Fruit fly (Drosophila melanogaster) whole organism, embryonic: ENCODE results near the gene osp.

Source experiments
- Abd-B ChIP-seq: fragments of 200-800 bp; sonication (Bioruptor generic); optimal IDR thresholded peaks from 2 replicates; lab custom pipeline; 2018; ENCODE audit warnings: missing biosample characterization, mild to moderate bottlenecking, missing genetic modification characterization, moderate library complexity
- B-H2 ChIP-seq: fragments of 200-800 bp; sonication (Bioruptor generic); optimal IDR thresholded peaks from 2 replicates; lab custom pipeline; 2018; ENCODE audit warnings: missing biosample characterization, mild to moderate bottlenecking, missing genetic modification characterization
- CG10267 ChIP-seq: fragments of 200-800 bp; sonication (Bioruptor generic); optimal IDR thresholded peaks from 2 replicates; lab custom pipeline; 2018; ENCODE audit warnings: missing biosample characterization, mild to moderate bottlenecking, missing genetic modification characterization, moderate library complexity
- CG10321 ChIP-seq: fragments of 200-800 bp; sonication (Bioruptor generic); IDR thresholded peaks from 2 replicates; pipeline ENCODE4 v1.3.6; 2022; ENCODE audit warnings: missing biosample characterization, missing genetic modification characterization
- CG11085 ChIP-seq: fragments of 200-800 bp; sonication (Bioruptor generic); IDR thresholded peaks from 2 replicates; pipeline ENCODE4 v1.3.6; 2022; ENCODE audit warnings: missing biosample characterization, missing genetic modification characterization
- CG11398 ChIP-seq: fragments of 200-800 bp; sonication (Bioruptor generic); optimal IDR thresholded peaks from 2 replicates; lab custom pipeline; 2016; ENCODE audit warnings: missing biosample characterization, missing genetic modification characterization
- CG11456 ChIP-seq: fragments of 200-800 bp; sonication (Bioruptor generic); IDR thresholded peaks from 3 replicates; pipeline ENCODE4 v1.3.6; 2022; ENCODE audit warnings: missing biosample characterization, missing genetic modification characterization
- CG12104 ChIP-seq: fragments of 200-800 bp; sonication (Bioruptor generic); optimal IDR thresholded peaks from 3 replicates; lab custom pipeline; 2016; ENCODE audit warnings: missing biosample characterization, missing genetic modification characterization
- CG12769 ChIP-seq: fragments of 200-800 bp; sonication (Bioruptor generic); optimal IDR thresholded peaks from 2 replicates; lab custom pipeline; 2019; ENCODE audit warnings: missing biosample characterization, mild to moderate bottlenecking, missing genetic modification characterization, moderate library complexity
- CG14441 ChIP-seq: fragments of 200-800 bp; sonication (Bioruptor generic); IDR thresholded peaks from 2 replicates; pipeline ENCODE4 v1.3.6; 2022; ENCODE audit warnings: missing biosample characterization, missing genetic modification characterization
- CG14710 ChIP-seq: fragments of 200-800 bp; sonication (Bioruptor generic); optimal IDR thresholded peaks from 3 replicates; lab custom pipeline; 2019; ENCODE audit warnings: missing biosample characterization, mild to moderate bottlenecking, missing genetic modification characterization, moderate library complexity
- CG14965 ChIP-seq: fragments of 200-800 bp; sonication (Bioruptor generic); optimal IDR thresholded peaks from 2 replicates; lab custom pipeline; 2016; ENCODE audit warnings: missing biosample characterization, missing genetic modification characterization, borderline replicate concordance
- CG1529 ChIP-seq: fragments of 200-800 bp; sonication (Bioruptor generic); optimal IDR thresholded peaks from 3 replicates; lab custom pipeline; 2018; ENCODE audit warnings: missing biosample characterization, missing genetic modification characterization
- CG16815 ChIP-seq: fragments of 200-800 bp; sonication (Bioruptor generic); optimal IDR thresholded peaks from 3 replicates; lab custom pipeline; 2017; ENCODE audit warnings: missing biosample characterization, mild to moderate bottlenecking, missing genetic modification characterization
- CG17359 ChIP-seq: fragments of 200-800 bp; sonication (Bioruptor generic); optimal IDR thresholded peaks from 3 replicates; lab custom pipeline; 2018; ENCODE audit warnings: missing biosample characterization, mild to moderate bottlenecking, missing genetic modification characterization, moderate library complexity
- CG1792 ChIP-seq: fragments of 200-800 bp; sonication (Bioruptor generic); optimal IDR thresholded peaks from 2 replicates; lab custom pipeline; 2016; ENCODE audit warnings: missing biosample characterization, missing genetic modification characterization
- CG2116 ChIP-seq: fragments of 200-800 bp; sonication (Bioruptor generic); optimal IDR thresholded peaks from 3 replicates; lab custom pipeline; 2018; ENCODE audit warnings: missing biosample characterization, mild to moderate bottlenecking, missing genetic modification characterization
- CG2202 ChIP-seq: fragments of 200-800 bp; sonication (Bioruptor generic); optimal IDR thresholded peaks from 2 replicates; lab custom pipeline; 2018; ENCODE audit warnings: missing biosample characterization, mild to moderate bottlenecking, missing genetic modification characterization
- CG30020 ChIP-seq: fragments of 200-800 bp; optimal IDR thresholded peaks from 2 replicates; lab custom pipeline; 2019; ENCODE audit warnings: missing biosample characterization, mild to moderate bottlenecking, missing genetic modification characterization, moderate library complexity
- CG34224 ChIP-seq: fragments of 200-800 bp; sonication (Bioruptor generic); IDR thresholded peaks from 3 replicates; pipeline ENCODE4 v1.3.6; 2022; ENCODE audit warnings: missing biosample characterization, missing genetic modification characterization; ENCODE audit not compliant: partially characterized antibody
- CG34376 ChIP-seq: fragments of 200-800 bp; sonication (Bioruptor generic); optimal IDR thresholded peaks from 2 replicates; lab custom pipeline; 2018; ENCODE audit warnings: missing biosample characterization, mild to moderate bottlenecking, missing genetic modification characterization
- CG4820 ChIP-seq: fragments of 200-800 bp; sonication (Bioruptor generic); optimal IDR thresholded peaks from 3 replicates; lab custom pipeline; 2016; ENCODE audit warnings: missing biosample characterization, missing genetic modification characterization
- CG5953 ChIP-seq: fragments of 200-800 bp; sonication (Bioruptor generic); IDR thresholded peaks from 2 replicates; pipeline ENCODE4 v1.3.6; 2022; ENCODE audit warnings: missing biosample characterization, missing genetic modification characterization
- CG9727 ChIP-seq: fragments of 200-800 bp; sonication (Bioruptor generic); optimal IDR thresholded peaks from 3 replicates; lab custom pipeline; 2017; ENCODE audit warnings: missing biosample characterization, mild to moderate bottlenecking, missing genetic modification characterization
- CoRest ChIP-seq: fragments of 200-800 bp; sonication (Bioruptor generic); optimal IDR thresholded peaks from 3 replicates; lab custom pipeline; 2018; ENCODE audit warnings: missing biosample characterization, mild to moderate bottlenecking, missing genetic modification characterization, moderate library complexity
- Dbx ChIP-seq: fragments of 200-800 bp; sonication (Bioruptor generic); IDR thresholded peaks from 3 replicates; pipeline ENCODE4 v1.3.6; 2022; ENCODE audit warnings: missing biosample characterization, missing genetic modification characterization
- Ets97D ChIP-seq: fragments of 200-800 bp; sonication (Bioruptor generic); optimal IDR thresholded peaks from 3 replicates; lab custom pipeline; 2016; ENCODE audit warnings: missing biosample characterization, missing genetic modification characterization
- HLH54F ChIP-seq: fragments of 200-800 bp; sonication (Bioruptor generic); optimal IDR thresholded peaks from 3 replicates; lab custom pipeline; 2016; ENCODE audit warnings: missing biosample characterization, missing genetic modification characterization
- Hand ChIP-seq: fragments of 200-800 bp; sonication (Bioruptor generic); optimal IDR thresholded peaks from 2 replicates; lab custom pipeline; 2017; ENCODE audit warnings: mild to moderate bottlenecking, missing biosample characterization, missing genetic modification reagents, missing genetic modification characterization
- Hr39 ChIP-seq: fragments of >200 bp; optimal IDR thresholded peaks from 2 replicates; lab custom pipeline; 2017
- Hr78 ChIP-seq, 2 experiments: fragments of 200-800 bp in 1 of 2; fragments of >200 bp in 1 of 2; sonication (Bioruptor generic) in 1 of 2; optimal IDR thresholded peaks; 2 replicates each; lab custom pipeline; 2017 to 2019; ENCODE audit warnings: missing biosample characterization in 2 of 2, missing genetic modification characterization in 2 of 2, mild to moderate bottlenecking in 1 of 2, moderate library complexity in 1 of 2
- MESR4 ChIP-seq: fragments of 200-800 bp; sonication (Bioruptor generic); optimal IDR thresholded peaks from 2 replicates; lab custom pipeline; 2018; ENCODE audit warnings: missing biosample characterization, mild to moderate bottlenecking, missing genetic modification characterization, moderate library complexity
- Myb ChIP-seq: fragments of 200-800 bp; sonication (Bioruptor generic); optimal IDR thresholded peaks from 2 replicates; lab custom pipeline; 2016; ENCODE audit warnings: missing biosample characterization, missing genetic modification characterization
- NC2α ChIP-seq: fragments of 200-800 bp; sonication (Bioruptor generic); optimal IDR thresholded peaks from 2 replicates; lab custom pipeline; 2016; ENCODE audit warnings: missing biosample characterization, missing genetic modification characterization
- bab2 ChIP-seq: fragments of 200-800 bp; sonication (Bioruptor generic); optimal IDR thresholded peaks from 2 replicates; lab custom pipeline; 2016; ENCODE audit warnings: missing biosample characterization, missing genetic modification characterization
- dimm ChIP-seq: fragments of 200-800 bp; sonication (Bioruptor generic); IDR thresholded peaks from 2 replicates; pipeline ENCODE4 v1.3.6; 2022; ENCODE audit warnings: missing biosample characterization, missing genetic modification characterization
- en ChIP-seq: fragments of 200-800 bp; sonication (Bioruptor generic); optimal IDR thresholded peaks from 2 replicates; lab custom pipeline; 2016; ENCODE audit warnings: missing biosample characterization, missing genetic modification characterization
- grau ChIP-seq: fragments of 200-800 bp; optimal IDR thresholded peaks from 3 replicates; lab custom pipeline; 2019; ENCODE audit warnings: missing biosample characterization, mild to moderate bottlenecking, missing genetic modification characterization, moderate library complexity
- grn ChIP-seq: fragments of 200-800 bp; sonication (Bioruptor generic); optimal IDR thresholded peaks from 3 replicates; lab custom pipeline; 2017; ENCODE audit warnings: missing biosample characterization, missing genetic modification characterization
- gsb-n ChIP-seq: fragments of 200-800 bp; sonication (Bioruptor generic); optimal IDR thresholded peaks from 3 replicates; lab custom pipeline; 2018; ENCODE audit warnings: missing biosample characterization, mild to moderate bottlenecking, missing genetic modification characterization
- knrl ChIP-seq: fragments of 200-800 bp; sonication (Bioruptor generic); IDR thresholded peaks from 3 replicates; pipeline ENCODE4 v1.3.6; 2022; ENCODE audit warnings: missing biosample characterization, missing genetic modification characterization; ENCODE audit not compliant: partially characterized antibody
- lab ChIP-seq: fragments of 200-800 bp; sonication (Bioruptor generic); optimal IDR thresholded peaks from 3 replicates; lab custom pipeline; 2017; ENCODE audit warnings: missing biosample characterization, missing genetic modification characterization, mild to moderate bottlenecking, moderate library complexity, missing genetic modification reagents
- pb ChIP-seq: fragments of 200-800 bp; sonication (Bioruptor generic); optimal IDR thresholded peaks from 3 replicates; lab custom pipeline; 2016; ENCODE audit warnings: missing biosample characterization, missing genetic modification characterization
- pho ChIP-seq: fragments of 200-800 bp; sonication (Bioruptor generic); optimal IDR thresholded peaks from 2 replicates; lab custom pipeline; 2016; ENCODE audit warnings: missing biosample characterization, missing genetic modification characterization
- pnt ChIP-seq: fragments of 200-800 bp; sonication (Bioruptor generic); optimal IDR thresholded peaks from 3 replicates; lab custom pipeline; 2016; ENCODE audit warnings: missing biosample characterization, missing genetic modification characterization
- sens ChIP-seq: fragments of 200-800 bp; sonication (Bioruptor generic); peaks from one replicate; lab custom pipeline; 2016; ENCODE audit warnings: missing biosample characterization, missing genetic modification characterization
- sima ChIP-seq: fragments of 200-800 bp; sonication (Bioruptor generic); optimal IDR thresholded peaks from 2 replicates; lab custom pipeline; 2016; ENCODE audit warnings: missing biosample characterization, missing genetic modification characterization
- sug ChIP-seq: fragments of 200-800 bp; optimal IDR thresholded peaks from 2 replicates; lab custom pipeline; 2019; ENCODE audit warnings: missing biosample characterization, mild to moderate bottlenecking, missing genetic modification characterization, moderate library complexity
- tna ChIP-seq: fragments of 200-800 bp; sonication (Bioruptor generic); IDR thresholded peaks from 2 replicates; pipeline ENCODE4 v1.3.6; 2022; ENCODE audit warnings: missing biosample characterization, missing genetic modification characterization; ENCODE audit not compliant: partially characterized antibody
- tup ChIP-seq: fragments of 200-800 bp; sonication (Bioruptor generic); optimal IDR thresholded peaks from 2 replicates; lab custom pipeline; 2016; ENCODE audit warnings: missing biosample characterization, mild to moderate bottlenecking, missing genetic modification characterization, moderate library complexity
- vfl ChIP-seq: fragments of 200-800 bp; sonication (Bioruptor generic); optimal IDR thresholded peaks from 2 replicates; lab custom pipeline; 2016; ENCODE audit warnings: missing biosample characterization, missing genetic modification characterization
- zen2 ChIP-seq: fragments of 200-800 bp; sonication (Bioruptor generic); IDR thresholded peaks from 3 replicates; pipeline ENCODE4 v1.3.6; 2022; ENCODE audit warnings: missing biosample characterization, missing genetic modification characterization; ENCODE audit not compliant: partially characterized antibody

Gene osp

DNA sequence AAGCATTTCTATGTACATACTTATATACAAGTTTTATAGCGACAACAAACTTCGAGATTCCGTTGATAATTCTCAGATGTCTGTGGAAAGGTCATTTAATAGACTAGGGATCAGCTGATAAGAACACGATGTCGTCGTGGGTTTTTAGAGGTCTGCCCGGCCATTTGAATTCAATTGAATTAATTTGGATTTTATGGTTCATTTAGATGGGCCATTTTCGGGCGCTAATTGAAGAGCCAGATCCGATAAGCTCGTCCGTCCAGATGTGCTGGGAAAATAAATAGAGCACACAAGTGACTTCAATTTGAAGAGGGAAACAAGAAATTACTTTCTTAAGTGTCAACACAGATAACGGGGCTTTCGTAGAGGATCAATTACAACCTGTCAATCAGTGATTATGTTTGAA is 15.5 kb downstream of the osp start (continued):
- no peak for TF ChIP-seq MESR4
- TF ChIP-seq CG1792, result no peak
- TF ChIP-seq dimm (GFP tag; lab: Robert Waterston, UW), result no peak
- TF ChIP-seq tup (GFP tag; lab: Kevin White, UChicago), result no peak
- no peak for TF ChIP-seq en
- TF ChIP-seq HLH54F (GFP tag; lab: Kevin White, UChicago), result no peak
- TF ChIP-seq CG9727, result no peak
- TF ChIP-seq CG14965 (GFP tag; lab: Kevin White, UChicago), result no peak
- no peak for TF ChIP-seq CG11398 (GFP tag; lab: Kevin White, UChicago)
- no peak for TF ChIP-seq CG14710
- TF ChIP-seq CG10321 (GFP tag; lab: Robert Waterston, UW), result no peak
- TF ChIP-seq grau (tag; lab: Kevin White, UChicago), result no peak
- no peak for TF ChIP-seq NC2α
- TF ChIP-seq gsb-n (tag; lab: Kevin White, UChicago), result peak; percentile 24
- no peak for TF ChIP-seq CG5953 (GFP tag; lab: Robert Waterston, UW)
- TF ChIP-seq CG34376 (GFP tag; lab: Kevin White, UChicago), result peak; percentile 40
- no peak for TF ChIP-seq CG17359
- peak; percentile 25 for TF ChIP-seq CG12769 (tag; lab: Kevin White, UChicago)
- TF ChIP-seq grn, result peak; percentile 96
- TF ChIP-seq Ets97D, result no peak
- no peak for TF ChIP-seq CG1529 (GFP tag; lab: Kevin White, UChicago)
- TF ChIP-seq CG16815 (GFP tag; lab: Kevin White, UChicago), result no peak
- TF ChIP-seq CoRest, result no peak
- TF ChIP-seq CG2202 (tag; lab: Kevin White, UChicago), result peak; percentile 44
- TF ChIP-seq CG34224 (GFP tag; lab: Robert Waterston, UW), result no peak
- no peak for TF ChIP-seq Dbx (GFP tag; lab: Robert Waterston, UW)
- no peak for TF ChIP-seq tna (GFP tag; lab: Robert Waterston, UW)
- TF ChIP-seq CG4820 (GFP tag; lab: Kevin White, UChicago), result no peak
- no peak for TF ChIP-seq pnt
- TF ChIP-seq Myb (GFP tag; lab: Kevin White, UChicago), result no peak
- no peak for TF ChIP-seq CG30020 (tag; lab: Kevin White, UChicago)
- no peak for TF ChIP-seq Hand
- TF ChIP-seq lab, result peak; percentile 59
- TF ChIP-seq Abd-B (GFP tag; lab: Kevin White, UChicago), result peak; percentile 18
- TF ChIP-seq sens (GFP tag; lab: Kevin White, UChicago), result no peak
- TF ChIP-seq zen2 (GFP tag; lab: Robert Waterston, UW), result no peak
- no peak for TF ChIP-seq pb (GFP tag; lab: Kevin White, UChicago)
- TF ChIP-seq CG2116 (GFP tag; lab: Kevin White, UChicago), result no peak
- no peak for TF ChIP-seq CG10267 (tag; lab: Kevin White, UChicago)
- TF ChIP-seq B-H2 (GFP tag; lab: Kevin White, UChicago), result no peak
- no peak for TF ChIP-seq knrl (GFP tag; lab: Robert Waterston, UW)
- no peak for TF ChIP-seq CG11085 (GFP tag; lab: Robert Waterston, UW)
- no peak for TF ChIP-seq CG11456 (GFP tag; lab: Robert Waterston, UW)
- TF ChIP-seq bab2 (GFP tag; lab: Kevin White, UChicago), result no peak
- TF ChIP-seq vfl, result no peak
- TF ChIP-seq Hr78 (GFP tag; optimal IDR thresholded peaks at IDR 0.05; lab: Kevin White, UChicago), result peak in 1 of 2 experiments; percentile 93
- peak; percentile 36 for TF ChIP-seq sug
- TF ChIP-seq Hr39 (lab: Kevin White, UChicago), result no peak
- TF ChIP-seq pho (GFP tag; lab: Kevin White, UChicago), result no peak
- TF ChIP-seq sima (GFP tag; lab: Kevin White, UChicago), result no peak
- no peak for TF ChIP-seq CG12104
- no peak for TF ChIP-seq CG14441
